Fruit fly (Drosophila melanogaster): ENCODE results near the gene CRMP.

The CRMP gene

DNA sequence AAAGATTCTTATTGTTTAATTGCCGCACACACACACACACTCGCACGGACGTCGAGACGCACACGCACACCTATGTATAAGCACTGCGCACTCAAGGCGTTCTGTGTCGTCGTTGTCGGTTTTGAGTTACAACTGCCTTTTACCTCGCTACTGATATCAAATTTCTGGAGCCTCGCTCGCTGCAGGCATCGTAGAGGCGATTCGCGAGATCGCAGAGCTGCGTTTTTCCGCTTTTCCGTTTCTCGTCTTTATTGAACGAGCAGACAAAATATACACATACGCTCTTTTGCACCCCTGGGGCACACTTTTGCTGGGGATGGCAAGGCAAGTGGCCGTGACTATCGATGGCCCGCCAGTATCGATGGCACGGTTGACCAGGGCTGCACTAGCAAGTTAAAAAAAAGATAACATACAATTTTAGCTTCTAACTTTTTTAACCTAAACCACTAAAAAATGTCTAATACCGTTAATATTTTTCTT, 23.4 kb upstream of the CRMP start, which contains the start of gene CG2519 (continued):
- TF ChIP-seq row (GFP tag; IDR thresholded peaks at IDR 0.05) (peak; percentile 86), prd (optimal IDR thresholded peaks at IDR 0.05) (no peak), prd (GFP tag; IDR thresholded peaks at IDR 0.05) (peak; percentile 72), Dp (GFP tag; optimal IDR thresholded peaks at IDR 0.05) (peak; percentile 58), CG7963 (GFP tag; IDR thresholded peaks at IDR 0.05; ENCODE audit: partially characterized antibody) (peak; percentile 89), CG14965 (GFP tag; optimal IDR thresholded peaks at IDR 0.05; ENCODE audit: borderline replicate concordance) (no peak), dan (GFP tag; IDR thresholded peaks at IDR 0.05) (no peak), ftz-f1 (GFP tag; optimal IDR thresholded peaks at IDR 0.05) (peak; percentile 81), tll (GFP tag; optimal IDR thresholded peaks at IDR 0.05) (no peak), CG2199 (GFP tag; IDR thresholded peaks at IDR 0.05) (no peak; the same call in 2 of the 3 replicates), cas (GFP tag; IDR thresholded peaks at IDR 0.05) (peak; percentile 33; the same call in 1 of the 2 replicates), Side (GFP tag; optimal IDR thresholded peaks at IDR 0.05) (peak; percentile 65), H15 (GFP tag; IDR thresholded peaks at IDR 0.05) (peak; percentile 45; the same call in 1 of the 3 replicates), CG14050 (GFP tag; IDR thresholded peaks at IDR 0.05) (peak; percentile 14; the same call in 1 of the 3 replicates), Abd-B (GFP tag; optimal IDR thresholded peaks at IDR 0.05) (no peak), MESR4 (GFP tag; optimal IDR thresholded peaks at IDR 0.05) (peak; percentile 100), sim (GFP tag; IDR thresholded peaks at IDR 0.05) (no peak; the same call in 1 of the 2 replicates), Hr78 (GFP tag; optimal IDR thresholded peaks at IDR 0.05) (no peak), sens-2 (GFP tag; IDR thresholded peaks at IDR 0.05) (no peak), CG6683 (GFP tag; optimal IDR thresholded peaks at IDR 0.05) (peak; percentile 15), vvl (GFP tag; IDR thresholded peaks at IDR 0.05) (no peak), Mrtf (GFP tag; IDR thresholded peaks at IDR 0.05) (peak; percentile 24; the same call in 1 of the 3 replicates), E2f2 (GFP tag; IDR thresholded peaks at IDR 0.05) (peak; percentile 61), Dbx (GFP tag; IDR thresholded peaks at IDR 0.05) (peak; percentile 71), CG8281 (tag; optimal IDR thresholded peaks at IDR 0.05) (peak; percentile 8), CG30403 (GFP tag; optimal IDR thresholded peaks at IDR 0.05) (peak; percentile 68), Usf (GFP tag; optimal IDR thresholded peaks at IDR 0.05) (no peak), al (GFP tag; IDR thresholded peaks at IDR 0.05) (peak; percentile 42; the same call in 1 of the 2 replicates), CG14710 (tag; optimal IDR thresholded peaks at IDR 0.05) (peak; percentile 82), jumu (GFP tag; optimal IDR thresholded peaks at IDR 0.05) (peak; percentile 62), CG9215 (GFP tag; IDR thresholded peaks at IDR 0.05) (no peak), pzg (GFP tag; optimal IDR thresholded peaks at IDR 0.05) (peak; percentile 91), dmrt11E (tag; optimal IDR thresholded peaks at IDR 0.05) (peak; percentile 21), eyg (GFP tag; optimal IDR thresholded peaks at IDR 0.05) (peak; percentile 35), CG12659 (GFP tag; optimal IDR thresholded peaks at IDR 0.05) (peak; percentile 74), CG3847 (GFP tag; IDR thresholded peaks at IDR 0.05) (0 out of 2 replicates have a peak, but pooled peaks have one; percentile 62), CG3995 (GFP tag; optimal IDR thresholded peaks at IDR 0.05) (peak; percentile 71), CG13624 (GFP tag; optimal IDR thresholded peaks at IDR 0.05) (peak; percentile 92), Atf6 (GFP tag; IDR thresholded peaks at IDR 0.05) (peak; percentile 49; the same call in 1 of the 2 replicates), CG6654 (GFP tag; optimal IDR thresholded peaks at IDR 0.05) (no peak), Neu2 (GFP tag; optimal IDR thresholded peaks at IDR 0.05; ENCODE audit: borderline replicate concordance) (no peak), sima (GFP tag; optimal IDR thresholded peaks at IDR 0.05) (no peak), CG17612 (GFP tag; IDR thresholded peaks at IDR 0.05) (0 out of 2 replicates have a peak, but pooled peaks have one; percentile 18), CkIIα-i1 (GFP tag; IDR thresholded peaks at IDR 0.05) (no peak), gt (GFP tag; IDR thresholded peaks at IDR 0.05) (no peak), pnt (GFP tag; optimal IDR thresholded peaks at IDR 0.05) (peak; percentile 19), stc (GFP tag; IDR thresholded peaks at IDR 0.05) (peak; percentile 62; the same call in 1 of the 2 replicates), Rx (GFP tag; IDR thresholded peaks at IDR 0.05) (no peak), Hr39 (optimal IDR thresholded peaks at IDR 0.05) (no peak), CG10543 (GFP tag; optimal IDR thresholded peaks at IDR 0.05) (peak; percentile 61), maf-S (GFP tag; optimal IDR thresholded peaks at IDR 0.05) (peak; percentile 16)
